Worm (Caenorhabditis elegans) whole organism, mixed stage, embryonic: ENCODE results near the gene F28E10.1.

Source experiments
- ham-2 ChIP-seq: fragments of 200-800 bp; sonication (Bioruptor generic); optimal IDR thresholded peaks from 2 replicates; lab custom pipeline; 2018; ENCODE audit warnings: mild to moderate bottlenecking, missing genetic modification characterization, missing compliant biosample characterization
- unc-62 ChIP-seq: fragments of 150-350 bp; optimal IDR thresholded peaks from 2 replicates; lab custom pipeline; 2014; ENCODE audit warnings: missing biosample characterization, missing genetic modification reagents, missing genetic modification characterization
- ztf-11 ChIP-seq: fragments of 150-350 bp; optimal IDR thresholded peaks from 2 replicates; lab custom pipeline; 2014; ENCODE audit warnings: missing biosample characterization, missing genetic modification characterization

DNA sequence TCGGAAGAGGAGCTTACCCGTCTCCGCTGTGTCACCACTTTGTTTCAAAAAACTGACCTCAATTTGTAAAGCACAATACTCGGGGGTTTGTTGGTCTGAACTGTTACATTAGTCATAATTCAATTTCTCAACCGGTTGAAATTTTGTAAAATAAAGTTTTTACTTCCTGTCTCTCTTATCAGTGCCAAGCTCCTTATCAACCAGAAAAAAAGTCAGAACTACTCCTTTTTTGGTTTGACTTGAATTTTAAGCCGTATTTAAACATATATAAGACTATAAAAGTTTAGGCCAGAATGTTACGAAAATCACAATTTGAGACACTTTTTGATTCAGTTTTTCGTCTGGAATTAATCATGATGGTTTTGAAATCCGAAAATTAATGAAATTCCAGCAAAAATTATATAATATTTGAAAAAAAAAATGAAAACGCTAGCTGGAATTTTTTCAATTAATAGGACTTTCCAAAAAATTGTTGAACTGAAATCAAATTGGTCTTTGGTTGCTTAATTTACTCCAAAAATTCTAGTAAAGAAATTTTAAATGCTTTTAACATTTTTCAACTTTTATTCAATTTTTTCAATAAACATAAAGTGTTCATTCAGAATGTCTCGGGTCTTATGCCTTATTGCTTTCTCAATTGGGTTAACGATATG, 30.8 kb downstream of the F28E10.1 start, which contains the start of gene F19C7.2:
- TF ChIP-seq ztf-11, result no peak
- TF ChIP-seq unc-62, result no peak
- no peak for TF ChIP-seq ham-2 (GFP tag; lab: Kevin White, UChicago)
